Worm (Caenorhabditis elegans) whole organism, midembryonic: Measurements from ENCODE around the gene gmap-1.

Source experiments
- med-1 ChIP-seq: sonication (generic microtip); optimal IDR thresholded peaks from 2 replicates; lab custom pipeline; 2017; ENCODE audit warnings: missing genetic modification characterization, mild to moderate bottlenecking, missing compliant biosample characterization, antibody characterized with exemption, missing genetic modification reagents; ENCODE audit not compliant: insufficient read depth
- tab-1 ChIP-seq: fragments of 200-800 bp; sonication (Bioruptor generic); IDR thresholded peaks from 2 replicates; pipeline ENCODE4 v1.3.6; 2022; ENCODE audit warnings: missing genetic modification characterization, missing compliant biosample characterization

- TF ChIP-seq tab-1 (GFP tag; lab: Robert Waterston, UW) (no peak), med-1 (GFP tag; lab: Kevin White, UChicago) (no peak)
Measured at ce11 chrX:12915693-12916092, 19.1 kb downstream of the gmap-1 start.
